Worm (Caenorhabditis elegans) whole organism, early embryonic: ENCODE measurements around the gene ZC196.2.

Source experiments
- B0310.2 ChIP-seq: sonication (generic microtip); optimal IDR thresholded peaks from 2 replicates; lab custom pipeline; 2016; ENCODE audit warnings: mild to moderate bottlenecking, missing genetic modification characterization, missing compliant biosample characterization
- F13C5.2 ChIP-seq: sonication (generic microtip); optimal IDR thresholded peaks from 2 replicates; lab custom pipeline; 2017; ENCODE audit warnings: mild to moderate bottlenecking, missing genetic modification characterization, inconsistent platforms, missing compliant biosample characterization
- aly-1 ChIP-seq: sonication (generic microtip); optimal IDR thresholded peaks from 2 replicates; lab custom pipeline; 2016; ENCODE audit warnings: missing genetic modification characterization, missing compliant biosample characterization
- ama-1 ChIP-seq: fragments of 150-350 bp; optimal IDR thresholded peaks from 2 replicates; lab custom pipeline; 2014
- ceh-13 ChIP-seq: fragments of 200-800 bp; sonication (Bioruptor generic); optimal IDR thresholded peaks from 2 replicates; lab custom pipeline; 2018; ENCODE audit warnings: mild to moderate bottlenecking, missing genetic modification characterization, missing compliant biosample characterization
- ceh-36 ChIP-seq: sonication (generic microtip); optimal IDR thresholded peaks from 2 replicates; lab custom pipeline; 2016; ENCODE audit warnings: missing genetic modification characterization, inconsistent platforms, missing compliant biosample characterization
- ets-7 ChIP-seq: sonication (generic microtip); optimal IDR thresholded peaks from 2 replicates; lab custom pipeline; 2016; ENCODE audit warnings: missing genotype, missing genetic modification characterization, missing compliant biosample characterization
- flt-1 ChIP-seq: fragments of 200-800 bp; sonication (Bioruptor generic); IDR thresholded peaks from 2 replicates; pipeline ENCODE4 v1.3.6; 2022; ENCODE audit warnings: missing genetic modification characterization, missing compliant biosample characterization
- hmbx-1 ChIP-seq: sonication (generic microtip); optimal IDR thresholded peaks from 2 replicates; lab custom pipeline; 2016; ENCODE audit warnings: mild to moderate bottlenecking, missing genetic modification characterization, missing compliant biosample characterization
- hmg-4 ChIP-seq: fragments of 200-800 bp; sonication (Bioruptor generic); optimal IDR thresholded peaks from 2 replicates; lab custom pipeline; 2018; ENCODE audit warnings: mild to moderate bottlenecking, missing genetic modification characterization, missing compliant biosample characterization
- hnd-1 ChIP-seq: sonication (generic microtip); optimal IDR thresholded peaks from 2 replicates; lab custom pipeline; 2016; ENCODE audit warnings: missing genetic modification characterization, missing compliant biosample characterization
- pes-1 ChIP-seq: fragments of 200-800 bp; sonication (Bioruptor generic); IDR thresholded peaks from 2 replicates; pipeline ENCODE4 v1.3.6; 2022; ENCODE audit warnings: missing genetic modification reagents, missing genetic modification characterization, missing compliant biosample characterization
- scrt-1 ChIP-seq: fragments of 200-800 bp; sonication (Bioruptor generic); IDR thresholded peaks from 2 replicates; pipeline ENCODE4 v1.3.6; 2022; ENCODE audit warnings: missing genetic modification characterization, missing compliant biosample characterization
- sea-1 ChIP-seq: fragments of 200-800 bp; sonication (Bioruptor generic); conservative IDR thresholded peaks from 2 replicates; pipeline ENCODE4 v1.3.6; 2022; ENCODE audit warnings: missing genetic modification characterization, missing compliant biosample characterization
- tbx-11 ChIP-seq: fragments of 200-800 bp; sonication (Bioruptor generic); IDR thresholded peaks from 2 replicates; pipeline ENCODE4 v1.3.6; 2022; ENCODE audit warnings: missing genetic modification characterization, missing compliant biosample characterization
- tbx-37 ChIP-seq: fragments of 200-800 bp; sonication (Bioruptor generic); conservative IDR thresholded peaks from 2 replicates; pipeline ENCODE4 v1.3.6; 2022; ENCODE audit warnings: missing genetic modification reagents, missing genetic modification characterization, missing compliant biosample characterization
- tra-4 ChIP-seq: sonication (generic microtip); optimal IDR thresholded peaks from 2 replicates; lab custom pipeline; 2017; ENCODE audit warnings: missing genetic modification characterization, missing compliant biosample characterization

Gene ZC196.2

DNA sequence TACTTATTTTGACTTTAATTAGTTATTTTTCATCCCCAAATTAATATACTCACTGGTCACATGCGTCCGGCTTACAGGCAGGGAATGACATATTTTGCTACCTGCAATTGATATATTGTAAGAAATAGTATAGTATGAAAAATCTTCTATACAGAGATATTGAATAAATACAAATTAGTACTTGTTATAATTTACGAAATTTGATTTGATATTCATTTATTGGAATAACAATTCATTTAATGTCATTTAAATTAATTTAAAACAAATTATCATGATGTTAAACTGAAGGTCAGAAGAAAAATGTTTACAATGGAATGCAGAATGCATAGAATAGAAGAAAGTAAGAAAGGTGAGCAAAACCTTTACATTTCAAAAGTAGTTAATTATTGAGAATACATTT, 19.4 kb downstream of the ZC196.2 start, which contains the start of gene B0507.7:
Gene B0507.7 (minus strand): TSS at position 101 of the 400 bp plus-strand sequence.
- TF ChIP-seq B0310.2 (tag; lab: Kevin White, UChicago) = no peak
- TF ChIP-seq tbx-11 (GFP tag; lab: Robert Waterston, UW) = no peak
- TF ChIP-seq flt-1 (GFP tag; lab: Robert Waterston, UW) = no peak
- TF ChIP-seq hmbx-1 (tag; lab: Kevin White, UChicago) = no peak
- TF ChIP-seq sea-1 (GFP tag; lab: Robert Waterston, UW) = no peak

DNA sequence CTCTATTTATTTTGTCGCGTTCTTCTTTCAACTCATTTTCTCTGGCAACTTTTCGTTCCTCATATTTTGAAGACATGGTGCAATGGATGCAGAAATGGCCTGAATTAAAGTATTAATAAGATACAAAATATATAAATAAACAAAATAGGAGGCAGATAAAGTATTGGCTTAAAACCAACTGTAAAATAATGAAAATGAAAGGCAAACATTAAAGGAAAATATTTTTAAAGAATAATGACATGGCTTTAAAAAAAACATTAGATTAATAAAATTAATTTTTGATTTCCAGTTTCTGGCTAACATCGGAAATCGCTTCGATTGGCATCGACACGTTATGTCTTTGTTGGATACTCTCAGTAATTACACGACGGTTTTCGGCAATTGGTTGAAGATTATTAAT, 21.2 kb downstream of the ZC196.2 start, which contains the start of gene ddn-1:
Gene ddn-1 (minus strand): TSS at position 101 of the 400 bp plus-strand sequence.
- no peak for TF ChIP-seq B0310.2 (tag; lab: Kevin White, UChicago)
- no peak for TF ChIP-seq tbx-11 (GFP tag; lab: Robert Waterston, UW)

- TF ChIP-seq ceh-36 (no peak), hmg-4 (GFP tag; lab: Kevin White, UChicago) (no peak), hnd-1 (tag; lab: Kevin White, UChicago) (no peak), flt-1 (GFP tag; lab: Robert Waterston, UW) (no peak), tbx-11 (GFP tag; lab: Robert Waterston, UW) (no peak), tbx-37 (no peak), aly-1 (tag; lab: Kevin White, UChicago) (no peak), pes-1 (GFP tag; lab: Robert Waterston, UW) (no peak), sea-1 (GFP tag; lab: Robert Waterston, UW) (no peak), scrt-1 (GFP tag; lab: Robert Waterston, UW) (no peak), B0310.2 (tag; lab: Kevin White, UChicago) (no peak), ama-1 (lab: Kevin White, UChicago) (no peak), ceh-13 (GFP tag; lab: Kevin White, UChicago) (no peak), ets-7 (tag; lab: Kevin White, UChicago) (no peak), tra-4 (tag; lab: Kevin White, UChicago) (no peak), F13C5.2 (tag; lab: Kevin White, UChicago) (no peak)
These were observed 23.6 kb downstream of the ZC196.2 start, which contains the start of gene B0507.8 for ce11 chrV:8762861-8763260. B0507.8 (minus strand) TSS chrV:8762961.

ce11 chrV:8765938-8766337, 26.7 kb downstream of the ZC196.2 start, which contains the start of gene B0507.9:
B0507.9 (minus strand) TSS chrV:8766038.
- no peak for TF ChIP-seq B0310.2 (tag; lab: Kevin White, UChicago)
- no peak for TF ChIP-seq hmbx-1 (tag; lab: Kevin White, UChicago)
- no peak for TF ChIP-seq sea-1 (GFP tag; lab: Robert Waterston, UW)
- TF ChIP-seq tbx-37 = no peak
- TF ChIP-seq tra-4 (tag; lab: Kevin White, UChicago) = no peak
- TF ChIP-seq tbx-11 (GFP tag; lab: Robert Waterston, UW) = no peak
- no peak for TF ChIP-seq pes-1 (GFP tag; lab: Robert Waterston, UW)
- TF ChIP-seq aly-1 (tag; lab: Kevin White, UChicago) = no peak
- TF ChIP-seq ceh-36 = no peak
- no peak for TF ChIP-seq hmg-4 (GFP tag; lab: Kevin White, UChicago)
- TF ChIP-seq ama-1 (lab: Kevin White, UChicago) = no peak
- TF ChIP-seq ceh-13 (GFP tag; lab: Kevin White, UChicago) = no peak
- no peak for TF ChIP-seq flt-1 (GFP tag; lab: Robert Waterston, UW)

DNA sequence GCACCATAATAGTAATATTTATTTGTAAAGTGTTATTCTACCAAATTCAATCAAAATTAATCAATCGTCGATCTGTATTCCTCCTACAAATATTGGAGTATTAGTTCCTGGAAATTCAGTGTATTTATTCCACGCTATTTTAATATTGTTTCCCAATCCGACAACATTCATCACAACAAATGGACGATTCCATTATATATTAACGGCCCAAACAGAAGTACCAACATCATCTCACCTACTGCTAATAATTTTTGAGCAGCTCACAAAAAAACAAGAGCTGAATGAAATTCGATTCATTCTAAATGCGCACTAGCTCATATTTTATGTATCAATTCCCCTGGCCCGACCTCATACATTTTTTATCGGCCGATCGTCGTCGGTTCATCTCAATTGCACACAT, 27.8 kb downstream of the ZC196.2 start:
- no peak for TF ChIP-seq ceh-13 (GFP tag; lab: Kevin White, UChicago)
- no peak for TF ChIP-seq B0310.2 (tag; lab: Kevin White, UChicago)
- no peak for TF ChIP-seq aly-1 (tag; lab: Kevin White, UChicago)
- TF ChIP-seq tra-4 (tag; lab: Kevin White, UChicago) = no peak
- no peak for TF ChIP-seq scrt-1 (GFP tag; lab: Robert Waterston, UW)
- no peak for TF ChIP-seq ceh-36
- no peak for TF ChIP-seq hmbx-1 (tag; lab: Kevin White, UChicago)
- no peak for TF ChIP-seq ets-7 (tag; lab: Kevin White, UChicago)
- TF ChIP-seq flt-1 (GFP tag; lab: Robert Waterston, UW) = no peak
- no peak for TF ChIP-seq hnd-1 (tag; lab: Kevin White, UChicago)
- TF ChIP-seq ama-1 (lab: Kevin White, UChicago) = no peak
- TF ChIP-seq hmg-4 (GFP tag; lab: Kevin White, UChicago) = no peak
- no peak for TF ChIP-seq tbx-11 (GFP tag; lab: Robert Waterston, UW)

DNA sequence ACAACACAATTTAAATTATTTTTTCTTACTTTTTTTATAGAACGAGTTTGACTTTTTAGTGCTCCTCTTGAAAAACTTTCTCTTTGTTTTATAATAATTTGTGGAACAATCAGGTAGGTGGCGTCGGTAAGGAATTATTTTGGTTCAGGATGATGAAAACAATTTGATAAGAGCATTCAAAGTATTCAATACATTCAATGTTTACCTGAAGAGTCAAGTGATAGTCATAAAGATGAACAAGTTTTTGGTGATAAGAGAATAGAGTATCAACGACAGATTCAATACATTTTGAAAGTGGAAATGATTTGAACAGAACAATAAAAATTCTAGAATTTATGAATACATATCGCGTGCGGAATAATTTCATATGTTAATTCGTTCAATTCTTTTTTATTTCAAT, 28.3 kb downstream of the ZC196.2 start:
- TF ChIP-seq hmbx-1 (tag; lab: Kevin White, UChicago) (no peak), ceh-36 (no peak), ets-7 (tag; lab: Kevin White, UChicago) (no peak), F13C5.2 (tag; lab: Kevin White, UChicago) (no peak), ceh-13 (GFP tag; lab: Kevin White, UChicago) (no peak), pes-1 (GFP tag; lab: Robert Waterston, UW) (no peak), sea-1 (GFP tag; lab: Robert Waterston, UW) (no peak), tra-4 (tag; lab: Kevin White, UChicago) (no peak), B0310.2 (tag; lab: Kevin White, UChicago) (no peak), ama-1 (lab: Kevin White, UChicago) (no peak), tbx-11 (GFP tag; lab: Robert Waterston, UW) (no peak)

DNA sequence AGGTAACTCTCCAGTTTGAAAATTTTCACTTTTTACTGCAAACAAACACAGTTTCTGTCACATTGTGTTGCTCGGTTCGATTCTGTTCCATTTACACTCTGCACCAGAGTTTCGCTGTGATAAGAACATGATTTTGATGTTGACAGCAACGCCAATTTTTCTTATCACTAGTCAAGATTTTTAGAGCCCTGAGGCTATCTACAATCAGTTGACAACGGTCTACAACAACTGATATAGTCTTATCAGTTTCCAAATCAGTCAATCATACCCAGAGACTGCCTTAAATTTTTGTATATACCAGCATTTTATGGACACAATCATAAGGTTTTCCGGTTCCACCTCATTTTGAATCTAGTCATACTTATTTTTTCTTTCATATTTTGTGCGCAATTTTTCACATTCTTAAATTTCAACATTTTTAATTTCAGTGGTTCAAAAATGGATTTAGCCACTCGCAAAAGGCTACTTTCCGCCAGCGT, 29.3 kb downstream of the ZC196.2 start, which contains the start of gene B0507.3:
Gene B0507.3 (plus strand): TSS at position 429 of the 479 bp plus-strand sequence.
- no peak for TF ChIP-seq B0310.2 (tag; lab: Kevin White, UChicago)
- TF ChIP-seq tbx-11 (GFP tag; lab: Robert Waterston, UW) = no peak
- no peak for TF ChIP-seq F13C5.2 (tag; lab: Kevin White, UChicago)
- no peak for TF ChIP-seq hmg-4 (GFP tag; lab: Kevin White, UChicago)
